Worm (Caenorhabditis elegans) whole organism, L3 larva: ENCODE results near the gene clec-70.

Source experiments
- R02D3.7 ChIP-seq: fragments of 150-350 bp; optimal IDR thresholded peaks from 2 replicates; lab custom pipeline; 2014; ENCODE audit warnings: missing biosample characterization, missing genetic modification characterization
- ZK546.5 ChIP-seq: sonication (generic microtip); optimal IDR thresholded peaks from 2 replicates; lab custom pipeline; 2017; ENCODE audit warnings: missing biosample characterization, missing genetic modification characterization
- aly-2 ChIP-seq: fragments of 150-350 bp; optimal IDR thresholded peaks from 2 replicates; lab custom pipeline; 2014; ENCODE audit warnings: missing biosample characterization, missing genetic modification characterization
- ceh-28 ChIP-seq: fragments of 150-350 bp; optimal IDR thresholded peaks from 2 replicates; lab custom pipeline; 2014; ENCODE audit warnings: missing biosample characterization, missing genetic modification reagents, missing genetic modification characterization
- ceh-82 ChIP-seq: fragments of 150-350 bp; optimal IDR thresholded peaks from 2 replicates; lab custom pipeline; 2014; ENCODE audit warnings: missing biosample characterization, missing genetic modification characterization
- ceh-9 ChIP-seq: sonication (generic microtip); optimal IDR thresholded peaks from 2 replicates; lab custom pipeline; 2018; ENCODE audit warnings: missing biosample characterization, missing genetic modification characterization
- daf-12 ChIP-seq: fragments of 150-350 bp; optimal IDR thresholded peaks from 2 replicates; lab custom pipeline; 2014; ENCODE audit warnings: missing biosample characterization, missing genetic modification reagents, missing genetic modification characterization
- egl-27 ChIP-seq: sonication (generic microtip); optimal IDR thresholded peaks from 4 replicates; lab custom pipeline; 2017; ENCODE audit warnings: missing biosample characterization, missing genetic modification reagents, missing genetic modification characterization
- elt-2 ChIP-seq: sonication (generic microtip); optimal IDR thresholded peaks from 2 replicates; lab custom pipeline; 2016; ENCODE audit warnings: missing genetic modification reagents, mild to moderate bottlenecking, missing genetic modification characterization, missing compliant biosample characterization
- elt-3 ChIP-seq, 3 experiments: fragments of 150-350 bp in 1 of 3; sonication (generic microtip) in 2 of 3; optimal IDR thresholded peaks; 2 replicates in 2 of 3; 4 replicates in 1 of 3; lab custom pipeline; 2014 to 2017; ENCODE audit warnings: missing biosample characterization in 3 of 3, missing genetic modification characterization in 3 of 3
- eor-1 ChIP-seq, 2 experiments: fragments of 150-350 bp; optimal IDR thresholded peaks; 2 replicates each; lab custom pipeline; 2014 to 2018; ENCODE audit warnings: missing biosample characterization in 2 of 2, missing genetic modification characterization in 2 of 2
- fkh-10 ChIP-seq: sonication (generic microtip); optimal IDR thresholded peaks from 2 replicates; lab custom pipeline; 2017; ENCODE audit warnings: missing biosample characterization, missing genetic modification reagents, missing genetic modification characterization
- fkh-2 ChIP-seq: fragments of 150-350 bp; optimal IDR thresholded peaks from 2 replicates; lab custom pipeline; 2014; ENCODE audit warnings: missing biosample characterization, missing genetic modification reagents, missing genetic modification characterization
- fos-1 ChIP-seq: fragments of 150-350 bp; optimal IDR thresholded peaks from 2 replicates; lab custom pipeline; 2014; ENCODE audit warnings: missing biosample characterization, missing genetic modification characterization
- hmg-11 ChIP-seq: sonication (generic microtip); optimal IDR thresholded peaks from 2 replicates; lab custom pipeline; 2016; ENCODE audit warnings: missing genetic modification characterization, missing compliant biosample characterization
- jun-1 ChIP-seq: fragments of 150-350 bp; optimal IDR thresholded peaks from 2 replicates; lab custom pipeline; 2014; ENCODE audit warnings: missing biosample characterization, missing genetic modification reagents, missing genetic modification characterization
- lin-15B ChIP-seq: fragments of 150-350 bp; optimal IDR thresholded peaks from 2 replicates; lab custom pipeline; 2014; ENCODE audit warnings: missing biosample characterization, missing genetic modification characterization
- lin-39 ChIP-seq: fragments of 150-350 bp; optimal IDR thresholded peaks from 2 replicates; lab custom pipeline; 2018; ENCODE audit warnings: missing biosample characterization, missing genetic modification reagents, missing genetic modification characterization
- lsy-12 ChIP-seq: sonication (generic microtip); optimal IDR thresholded peaks from 2 replicates; lab custom pipeline; 2016; ENCODE audit warnings: mild to moderate bottlenecking, missing genetic modification characterization, missing compliant biosample characterization
- mdl-1 ChIP-seq: fragments of 150-350 bp; optimal IDR thresholded peaks from 2 replicates; lab custom pipeline; 2014; ENCODE audit warnings: missing biosample characterization, missing genetic modification characterization
- nfya-1 ChIP-seq: sonication (generic microtip); optimal IDR thresholded peaks from 2 replicates; lab custom pipeline; 2017; ENCODE audit warnings: missing genetic modification characterization, mild to moderate bottlenecking, missing compliant biosample characterization, antibody characterized with exemption, moderate library complexity; ENCODE audit not compliant: insufficient read depth
- nhr-11 ChIP-seq: fragments of 150-350 bp; optimal IDR thresholded peaks from 2 replicates; lab custom pipeline; 2014; ENCODE audit warnings: missing biosample characterization, missing genetic modification characterization
- nhr-12 ChIP-seq: fragments of 150-350 bp; optimal IDR thresholded peaks from 2 replicates; lab custom pipeline; 2014; ENCODE audit warnings: missing biosample characterization, missing genetic modification characterization
- nhr-23 ChIP-seq: fragments of 150-350 bp; optimal IDR thresholded peaks from 2 replicates; lab custom pipeline; 2014; ENCODE audit warnings: missing biosample characterization, missing genetic modification reagents, missing genetic modification characterization
- nhr-237 ChIP-seq: fragments of 150-350 bp; optimal IDR thresholded peaks from 2 replicates; lab custom pipeline; 2014; ENCODE audit warnings: missing biosample characterization, missing genetic modification characterization
- nhr-25 ChIP-seq: sonication (generic microtip); optimal IDR thresholded peaks from 2 replicates; lab custom pipeline; 2017; ENCODE audit warnings: missing biosample characterization, missing genetic modification characterization
- nhr-43 ChIP-seq: sonication (generic microtip); optimal IDR thresholded peaks from 2 replicates; lab custom pipeline; 2016; ENCODE audit warnings: mild to moderate bottlenecking, missing genetic modification characterization, missing compliant biosample characterization; ENCODE audit not compliant: poor library complexity, severe bottlenecking
- nhr-67 ChIP-seq: fragments of 150-350 bp; optimal IDR thresholded peaks from 2 replicates; lab custom pipeline; 2014; ENCODE audit warnings: missing biosample characterization, missing genetic modification characterization
- nhr-76 ChIP-seq: fragments of 150-350 bp; sonication (generic microtip); optimal IDR thresholded peaks from 5 replicates; lab custom pipeline; 2014; ENCODE audit warnings: missing biosample characterization, missing genetic modification characterization
- nhr-77 ChIP-seq: fragments of 150-350 bp; optimal IDR thresholded peaks from 2 replicates; lab custom pipeline; 2014; ENCODE audit warnings: missing biosample characterization, missing genetic modification characterization
- pha-4 ChIP-seq: fragments of 150-350 bp; optimal IDR thresholded peaks from 2 replicates; lab custom pipeline; 2014; ENCODE audit warnings: missing biosample characterization, missing genetic modification reagents, missing genetic modification characterization
- pqm-1 ChIP-seq: fragments of 150-350 bp; optimal IDR thresholded peaks from 2 replicates; lab custom pipeline; 2017; ENCODE audit warnings: missing biosample characterization, missing genetic modification characterization, inconsistent platforms
- sea-2 ChIP-seq: fragments of 150-350 bp; sonication (generic microtip); optimal IDR thresholded peaks from 4 replicates; lab custom pipeline; 2014; ENCODE audit warnings: missing biosample characterization, missing genetic modification reagents, missing genetic modification characterization
- snpc-4 ChIP-seq: fragments of 150-350 bp; optimal IDR thresholded peaks from 2 replicates; lab custom pipeline; 2014; ENCODE audit warnings: missing biosample characterization, missing genetic modification characterization
- unc-62 ChIP-seq: fragments of 150-350 bp; sonication (generic microtip); optimal IDR thresholded peaks from 4 replicates; lab custom pipeline; 2014; ENCODE audit warnings: missing biosample characterization, missing genetic modification reagents, missing genetic modification characterization
- zag-1 ChIP-seq: fragments of 150-350 bp; optimal IDR thresholded peaks from 2 replicates; lab custom pipeline; 2014; ENCODE audit warnings: missing biosample characterization, missing genetic modification characterization
- ztf-11 ChIP-seq: fragments of 150-350 bp; optimal IDR thresholded peaks from 2 replicates; lab custom pipeline; 2014; ENCODE audit warnings: missing biosample characterization, missing genetic modification characterization

The clec-70 gene

ce11 chrIV:3899719-3900554 lies 32.6 kb upstream of the clec-70 start, which contains the start of gene srz-62:
Gene srz-62, plus strand, starts transcription at chrIV:3900504.
- no peak for TF ChIP-seq nhr-12 (tag; lab: Kevin White, UChicago)
- no peak for TF ChIP-seq zag-1 (tag; lab: Kevin White, UChicago)
- TF ChIP-seq elt-3 (tag; optimal IDR thresholded peaks at IDR 0.05; lab: Kevin White, UChicago), result no peak
- TF ChIP-seq aly-2, result no peak
- peak; percentile 100 for TF ChIP-seq elt-2 (tag; lab: Kevin White, UChicago)
- TF ChIP-seq eor-1 (tag; optimal IDR thresholded peaks at IDR 0.05; lab: Kevin White, UChicago), result no peak
- TF ChIP-seq egl-27 (tag; lab: Kevin White, UChicago), result peak; percentile 92
- TF ChIP-seq fos-1 (tag; lab: Kevin White, UChicago), result peak; percentile 82
- TF ChIP-seq lsy-12 (tag; lab: Kevin White, UChicago), result no peak
- TF ChIP-seq ZK546.5 (tag; lab: Kevin White, UChicago), result no peak
- TF ChIP-seq nhr-43, result no peak
- TF ChIP-seq ceh-82 (tag; lab: Kevin White, UChicago), result no peak
- TF ChIP-seq hmg-11 (tag; lab: Kevin White, UChicago), result no peak
- no peak for TF ChIP-seq nhr-25
- no peak for TF ChIP-seq nfya-1 (tag; lab: Kevin White, UChicago)
- TF ChIP-seq pqm-1 (tag; lab: Kevin White, UChicago), result peak; percentile 100
- no peak for TF ChIP-seq nhr-11
- TF ChIP-seq snpc-4 (tag; lab: Kevin White, UChicago), result no peak
- no peak for TF ChIP-seq nhr-67 (tag; lab: Kevin White, UChicago)
- no peak for TF ChIP-seq fkh-2 (tag; lab: Kevin White, UChicago)
- no peak for TF ChIP-seq lin-39 (tag; lab: Kevin White, UChicago)
- TF ChIP-seq pha-4, result peak; percentile 91
- peak; percentile 98 for TF ChIP-seq jun-1 (tag; lab: Kevin White, UChicago)
- no peak for TF ChIP-seq ztf-11 (tag; lab: Kevin White, UChicago)

ce11 chrIV:3902955-3903354 lies 29.6 kb upstream of the clec-70 start, which contains the start of gene F56D6.6:
Gene F56D6.6, plus strand, starts transcription at chrIV:3903255.
- TF ChIP-seq snpc-4 (tag; lab: Kevin White, UChicago) (no peak), nhr-67 (tag; lab: Kevin White, UChicago) (no peak), jun-1 (tag; lab: Kevin White, UChicago) (no peak), nhr-77 (tag; lab: Kevin White, UChicago) (no peak), eor-1 (tag; optimal IDR thresholded peaks at IDR 0.05; lab: Kevin White, UChicago) (no peak), nfya-1 (tag; lab: Kevin White, UChicago) (no peak), daf-12 (no peak), ceh-28 (tag; lab: Kevin White, UChicago) (no peak), ceh-82 (tag; lab: Kevin White, UChicago) (no peak), unc-62 (GFP tag; lab: Kevin White, UChicago) (no peak), R02D3.7 (tag; lab: Kevin White, UChicago) (no peak), aly-2 (no peak), fos-1 (tag; lab: Kevin White, UChicago) (no peak), ceh-9 (tag; lab: Kevin White, UChicago) (no peak), nhr-76 (tag; lab: Kevin White, UChicago) (no peak), nhr-25 (no peak)

- TF ChIP-seq nhr-11, result no peak
- no peak for TF ChIP-seq eor-1 (tag; optimal IDR thresholded peaks at IDR 0.05; lab: Kevin White, UChicago)
- TF ChIP-seq hmg-11 (tag; lab: Kevin White, UChicago), result no peak
- TF ChIP-seq elt-2 (tag; lab: Kevin White, UChicago), result no peak
- no peak for TF ChIP-seq sea-2 (GFP tag; lab: Kevin White, UChicago)
- no peak for TF ChIP-seq nhr-237 (tag; lab: Kevin White, UChicago)
- TF ChIP-seq fkh-10 (GFP tag; lab: Kevin White, UChicago), result no peak
- no peak for TF ChIP-seq fos-1 (tag; lab: Kevin White, UChicago)
- TF ChIP-seq lin-15B (tag; lab: Kevin White, UChicago), result no peak
- TF ChIP-seq mdl-1 (tag; lab: Kevin White, UChicago), result no peak
- no peak for TF ChIP-seq pqm-1 (tag; lab: Kevin White, UChicago)
- TF ChIP-seq ztf-11 (tag; lab: Kevin White, UChicago), result no peak
- no peak for TF ChIP-seq nhr-23 (tag; lab: Kevin White, UChicago)
- no peak for TF ChIP-seq ceh-28 (tag; lab: Kevin White, UChicago)
Observed at ce11 chrIV:3904620-3905019, 27.9 kb upstream of the clec-70 start, which contains the start of gene F56D6.21. Gene F56D6.21, plus strand, starts transcription at chrIV:3904920.
